Worm (Caenorhabditis elegans) whole organism, midembryonic: ENCODE data around the gene C39D10.1.

Experiments
- cog-1 ChIP-seq: sonication (generic microtip); optimal IDR thresholded peaks from 2 replicates; lab custom pipeline; 2016; ENCODE audit warnings: missing genetic modification characterization, missing compliant biosample characterization
- flt-1 ChIP-seq: fragments of 200-800 bp; sonication (Bioruptor generic); IDR thresholded peaks from 2 replicates; pipeline ENCODE4 v1.3.6; 2022; ENCODE audit warnings: missing genetic modification characterization, missing compliant biosample characterization
- klf-2 ChIP-seq: fragments of 200-800 bp; sonication (Bioruptor generic); conservative IDR thresholded peaks from 2 replicates; pipeline ENCODE4 v1.3.6; 2022; ENCODE audit warnings: missing genetic modification reagents, missing genetic modification characterization, missing compliant biosample characterization
- ref-1 ChIP-seq: fragments of 200-800 bp; sonication (Bioruptor generic); conservative IDR thresholded peaks from 2 replicates; pipeline ENCODE4 v1.3.6; 2022; ENCODE audit warnings: missing genetic modification reagents, missing genetic modification characterization, missing compliant biosample characterization

DNA sequence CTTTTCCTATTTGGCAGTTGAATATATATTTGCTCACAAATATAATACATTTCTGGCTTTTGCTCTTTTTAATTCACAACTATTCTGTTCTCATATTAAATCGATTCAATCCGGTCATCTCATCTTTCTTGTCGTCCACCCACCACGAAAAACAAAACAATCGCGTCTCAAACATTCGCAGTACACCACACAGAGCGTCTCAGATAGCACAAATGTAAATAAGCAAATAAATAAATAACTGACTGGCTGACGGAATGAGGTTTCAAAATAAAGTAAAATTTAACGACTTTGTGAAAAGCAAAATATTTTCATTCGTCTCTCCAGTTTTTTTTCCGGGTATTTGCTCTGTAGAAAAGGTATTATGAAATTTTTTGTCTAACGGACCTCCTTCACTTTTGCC lies 46.9 kb downstream of the C39D10.1 start:
- no peak for TF ChIP-seq klf-2 (GFP tag; lab: Robert Waterston, UW)
- TF ChIP-seq flt-1 (GFP tag; lab: Robert Waterston, UW), result no peak
- TF ChIP-seq ref-1, result no peak
- TF ChIP-seq cog-1 (tag; lab: Kevin White, UChicago), result no peak
